Fruit fly (Drosophila melanogaster): ENCODE results near the gene TpnC73F.

Gene TpnC73F

DNA sequence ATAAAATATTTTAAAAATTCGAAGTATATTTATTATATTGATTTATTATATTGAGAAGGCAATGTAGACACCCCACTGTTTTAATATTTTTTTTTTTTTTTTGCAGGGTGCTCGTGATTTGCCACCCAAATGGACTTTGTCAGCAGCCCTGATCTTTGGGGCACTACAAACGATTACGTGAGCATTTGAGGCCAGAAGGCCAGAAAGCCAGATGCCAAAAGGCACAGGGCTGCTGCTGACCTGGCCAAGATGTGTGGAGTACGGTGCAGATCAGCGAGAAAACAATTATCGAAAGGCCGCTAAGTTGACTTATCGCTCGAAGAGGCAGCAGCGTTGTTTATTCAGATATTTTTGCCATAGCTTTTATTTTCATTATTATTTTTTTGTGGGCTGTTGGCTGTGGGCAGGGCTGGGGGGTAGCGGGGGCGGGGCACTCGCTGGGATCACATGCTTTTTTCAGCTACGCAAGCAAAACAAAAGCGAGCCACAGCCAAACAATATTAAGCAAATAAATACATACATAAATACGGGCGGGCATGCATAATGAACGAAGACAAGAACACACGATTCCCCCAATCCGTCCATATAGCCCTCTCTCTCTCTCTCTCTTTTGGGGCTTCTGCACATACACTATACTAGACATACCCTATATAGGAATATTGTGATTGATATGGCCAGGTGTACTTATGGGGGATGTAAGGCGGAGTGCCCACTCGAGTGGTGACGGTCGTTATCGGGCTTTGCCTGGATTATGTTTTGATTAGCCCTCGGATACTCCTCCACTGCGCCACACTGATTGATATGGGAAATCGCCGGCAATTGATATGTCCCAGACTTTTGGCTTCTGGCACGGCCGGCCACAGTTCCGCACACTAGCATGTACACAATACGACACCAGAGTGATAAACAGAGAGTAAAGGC lies 42.4 kb upstream of the TpnC73F start (continued):
- TF ChIP-seq CG34376 (GFP tag; optimal IDR thresholded peaks at IDR 0.05) (peak; percentile 69), corto (GFP tag; optimal IDR thresholded peaks at IDR 0.05) (no peak), Bdp1 (GFP tag; optimal IDR thresholded peaks at IDR 0.05) (no peak), gce (GFP tag; IDR thresholded peaks at IDR 0.05) (no peak), CG7372 (GFP tag; IDR thresholded peaks at IDR 0.05) (no peak), crol (GFP tag; IDR thresholded peaks at IDR 0.05) (peak; percentile 82), Atf3 (GFP tag; optimal IDR thresholded peaks at IDR 0.05) (no peak), CG10462 (GFP tag; optimal IDR thresholded peaks at IDR 0.05) (no peak), sug (tag; optimal IDR thresholded peaks at IDR 0.05) (peak; percentile 86), sim (GFP tag; IDR thresholded peaks at IDR 0.05) (no peak), row (GFP tag; IDR thresholded peaks at IDR 0.05) (0 out of 3 replicates have a peak, but pooled peaks have one; percentile 45), Pdp1 (GFP tag; optimal IDR thresholded peaks at IDR 0.05) (peak in 1 of 2 experiments; percentile 51), zfh1 (GFP tag; IDR thresholded peaks at IDR 0.05) (no peak), Asciz (GFP tag; optimal IDR thresholded peaks at IDR 0.05) (no peak), pnt (GFP tag; optimal IDR thresholded peaks at IDR 0.05) (no peak), sr (GFP tag; IDR thresholded peaks at IDR 0.05) (peak; percentile 59; the same call in 1 of the 3 replicates), CG17568 (GFP tag; optimal IDR thresholded peaks at IDR 0.05) (peak; percentile 42), MTF-1 (GFP tag; optimal IDR thresholded peaks at IDR 0.05; ENCODE audit: borderline replicate concordance) (no peak), Dbx (GFP tag; IDR thresholded peaks at IDR 0.05) (peak; percentile 74), esg (GFP tag; conservative IDR thresholded peaks at IDR 0.05) (no peak), Atf6 (GFP tag; IDR thresholded peaks at IDR 0.05) (peak; percentile 57; the same call in 1 of the 2 replicates), Med (GFP tag) (peak; percentile 42), BEAF-32 (GFP tag; optimal IDR thresholded peaks at IDR 0.05) (no peak), Hr51 (GFP tag; optimal IDR thresholded peaks at IDR 0.05) (peak in 1 of 2 experiments; percentile 33)

DNA sequence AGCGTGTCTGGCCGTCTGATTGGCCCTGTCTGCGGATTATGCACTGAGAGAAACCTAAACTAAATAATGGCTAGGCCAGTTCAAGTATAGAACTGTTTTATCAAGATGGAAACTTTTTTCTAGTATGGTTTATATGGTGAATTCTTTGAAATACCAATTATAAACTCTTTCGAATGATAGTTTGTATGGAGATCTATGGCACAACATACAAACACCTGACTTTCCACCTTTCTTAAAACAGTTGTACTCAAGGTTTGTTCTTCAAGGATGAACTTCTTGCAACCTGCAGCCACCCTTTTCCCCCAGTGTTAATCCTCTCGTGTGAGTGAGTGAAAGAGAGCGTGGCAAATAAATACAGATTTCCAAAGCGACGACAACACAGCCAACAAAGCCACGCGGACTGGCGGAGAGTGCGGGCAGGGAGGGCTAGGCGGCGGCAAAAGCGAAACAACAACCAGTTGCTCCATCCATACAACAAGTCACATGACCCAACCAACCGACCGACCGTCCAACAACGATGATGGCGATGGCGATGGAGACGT lies 41.6 kb upstream of the TpnC73F start:
- 0 out of 2 replicates have a peak, but pooled peaks have one; percentile 35 for TF ChIP-seq CG17612 (GFP tag; IDR thresholded peaks at IDR 0.05)
- TF ChIP-seq CG6254 (GFP tag; optimal IDR thresholded peaks at IDR 0.05): peak; percentile 37
- TF ChIP-seq dan (GFP tag; IDR thresholded peaks at IDR 0.05): no peak
- peak; percentile 39 for TF ChIP-seq CG10565 (GFP tag; optimal IDR thresholded peaks at IDR 0.05)
- TF ChIP-seq Dbx (GFP tag; IDR thresholded peaks at IDR 0.05): peak; percentile 83
- peak; percentile 83 for TF ChIP-seq CG4730 (GFP tag; IDR thresholded peaks at IDR 0.05)
- TF ChIP-seq run (tag; optimal IDR thresholded peaks at IDR 0.05): peak; percentile 81
- peak; percentile 77 for TF ChIP-seq croc (GFP tag; conservative IDR thresholded peaks at IDR 0.05)
- TF ChIP-seq slou (GFP tag; optimal IDR thresholded peaks at IDR 0.05): peak; percentile 73
- peak; percentile 79 for TF ChIP-seq CG6272 (GFP tag; IDR thresholded peaks at IDR 0.05)
- TF ChIP-seq YL-1 (GFP tag; optimal IDR thresholded peaks at IDR 0.05): peak; percentile 10
- TF ChIP-seq CG10267 (tag; optimal IDR thresholded peaks at IDR 0.05): peak; percentile 73
- TF ChIP-seq Scr (GFP tag; IDR thresholded peaks at IDR 0.05; ENCODE audit: partially characterized antibody): no peak
- peak; percentile 60; the same call in 1 of the 2 replicates for TF ChIP-seq CkIIα-i1 (GFP tag; IDR thresholded peaks at IDR 0.05)
- TF ChIP-seq CG10209 (GFP tag; optimal IDR thresholded peaks at IDR 0.05): peak; percentile 88
- TF ChIP-seq gem (tag; optimal IDR thresholded peaks at IDR 0.05): peak; percentile 94
- TF ChIP-seq Fer2 (tag; optimal IDR thresholded peaks at IDR 0.05): no peak
- peak; percentile 78 for TF ChIP-seq Max (GFP tag; optimal IDR thresholded peaks at IDR 0.05)
- TF ChIP-seq grau (tag; optimal IDR thresholded peaks at IDR 0.05): peak; percentile 91
- TF ChIP-seq CG2129 (GFP tag; IDR thresholded peaks at IDR 0.05; ENCODE audit: partially characterized antibody): no peak
- TF ChIP-seq stwl (tag; optimal IDR thresholded peaks at IDR 0.05): no peak
- peak; percentile 87 for TF ChIP-seq CG12219 (GFP tag; optimal IDR thresholded peaks at IDR 0.05)
- TF ChIP-seq en (GFP tag; optimal IDR thresholded peaks at IDR 0.05): peak; percentile 85
- peak; percentile 90 for TF ChIP-seq fu2 (GFP tag; optimal IDR thresholded peaks at IDR 0.05)
